Fruit fly (Drosophila melanogaster) whole organism, embryonic: ENCODE data around the gene CG13364.

Experiments
- CG4854 ChIP-seq: fragments of 200-800 bp; sonication (Bioruptor generic); optimal IDR thresholded peaks from 2 replicates; lab custom pipeline; 2016; ENCODE audit warnings: missing biosample characterization, missing genetic modification characterization, inconsistent platforms
- CG9932 ChIP-seq: fragments of 200-800 bp; sonication (Bioruptor generic); IDR thresholded peaks from 2 replicates; pipeline ENCODE4 v1.3.6; 2022; ENCODE audit warnings: missing biosample characterization, missing genetic modification characterization
- YL-1 ChIP-seq: fragments of 200-800 bp; sonication (Bioruptor generic); optimal IDR thresholded peaks from 3 replicates; lab custom pipeline; 2017; ENCODE audit warnings: missing biosample characterization, mild to moderate bottlenecking, missing genetic modification characterization
- eyg ChIP-seq: fragments of 200-800 bp; sonication (Bioruptor generic); optimal IDR thresholded peaks from 3 replicates; lab custom pipeline; 2016; ENCODE audit warnings: missing biosample characterization, missing genetic modification characterization
- slp2 ChIP-seq: fragments of 200-800 bp; sonication (Bioruptor generic); optimal IDR thresholded peaks from 2 replicates; lab custom pipeline; 2016; ENCODE audit warnings: missing biosample characterization, missing genetic modification characterization

dm6 chrX:647056-647627, 22.1 kb upstream of the CG13364 start, which contains the start of gene Roc1a:
- peak; percentile 28 for TF ChIP-seq YL-1 (GFP tag; lab: Kevin White, UChicago)
- TF ChIP-seq CG4854 (GFP tag; lab: Kevin White, UChicago) = no peak
- no peak for TF ChIP-seq slp2 (GFP tag; lab: Kevin White, UChicago)
- TF ChIP-seq eyg (GFP tag; lab: Kevin White, UChicago) = no peak
- TF ChIP-seq CG9932 (GFP tag; lab: Robert Waterston, UW) = peak; percentile 57
